Worm (Caenorhabditis elegans) whole organism, L4 larva: ENCODE data around the gene ZK688.11.

Source experiments
- T20F7.1 ChIP-seq: fragments of 200-800 bp; sonication (Bioruptor generic); optimal IDR thresholded peaks from 2 replicates; lab custom pipeline; 2018; ENCODE audit warnings: mild to moderate bottlenecking, missing genetic modification characterization, missing compliant biosample characterization
- ZK546.5 ChIP-seq, 2 experiments: sonication (generic microtip); optimal IDR thresholded peaks; 2 replicates each; lab custom pipeline; 2017; ENCODE audit warnings: missing biosample characterization in 2 of 2, missing genetic modification characterization in 2 of 2
- dve-1 ChIP-seq: sonication (generic microtip); optimal IDR thresholded peaks from 2 replicates; lab custom pipeline; 2017; ENCODE audit warnings: antibody characterized with exemption, mild to moderate bottlenecking, missing genetic modification characterization, missing compliant biosample characterization; ENCODE audit not compliant: insufficient read depth
- hlh-30 ChIP-seq: sonication (generic microtip); optimal IDR thresholded peaks from 2 replicates; lab custom pipeline; 2017; ENCODE audit warnings: antibody characterized with exemption, mild to moderate bottlenecking, missing genetic modification characterization, missing compliant biosample characterization; ENCODE audit not compliant: insufficient read depth
- spr-3 ChIP-seq: fragments of 200-800 bp; sonication (Bioruptor generic); optimal IDR thresholded peaks from 2 replicates; lab custom pipeline; 2018; ENCODE audit warnings: mild to moderate bottlenecking, missing genetic modification characterization, missing compliant biosample characterization

DNA sequence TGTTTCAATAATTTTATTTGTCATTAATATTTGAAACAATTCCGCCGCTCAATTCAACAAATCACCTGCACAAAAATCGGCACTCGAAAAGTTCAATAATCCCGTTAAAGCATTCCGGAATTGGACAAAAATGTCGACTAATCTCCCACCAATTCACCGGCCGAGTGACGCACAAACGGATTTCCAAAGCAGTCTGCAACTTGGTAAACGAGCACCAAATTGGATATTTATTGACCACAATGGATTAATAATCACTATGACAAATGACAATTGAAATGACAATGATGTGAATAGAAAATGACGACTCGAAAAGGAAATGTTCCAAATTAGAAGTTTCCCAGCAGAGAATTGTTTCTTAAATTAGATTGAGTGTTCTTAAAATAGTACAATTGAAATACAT, 49.1 kb downstream of the ZK688.11 start:
- TF ChIP-seq spr-3: no peak
- no peak for TF ChIP-seq T20F7.1 (GFP tag; lab: Kevin White, UChicago)
- no peak for TF ChIP-seq dve-1 (tag; lab: Kevin White, UChicago)
- TF ChIP-seq hlh-30 (tag; lab: Kevin White, UChicago): no peak
- TF ChIP-seq ZK546.5 (tag; optimal IDR thresholded peaks at IDR 0.05; lab: Kevin White, UChicago): no peak
